Worm (Caenorhabditis elegans): ENCODE data around the gene copb-1.

Gene copb-1

ce11 chrII:3062876-3063275 is 15.7 kb upstream of the copb-1 start:
- TF ChIP-seq sea-2 (GFP tag; IDR thresholded peaks at IDR 0.05) (no peak), pbrm-1 (GFP tag; IDR thresholded peaks at IDR 0.05) (no peak), ceh-27 (GFP tag; optimal IDR thresholded peaks at IDR 0.05) (no peak), efl-1 (GFP tag; optimal IDR thresholded peaks at IDR 0.05) (no peak), hlh-12 (tag; optimal IDR thresholded peaks at IDR 0.05) (no peak), F33H1.4 (GFP tag; IDR thresholded peaks at IDR 0.05) (no peak), him-1 (tag; optimal IDR thresholded peaks at IDR 0.05) (no peak), dpl-1 (GFP tag; optimal IDR thresholded peaks at IDR 0.05) (no peak), F37B4.10 (GFP tag; IDR thresholded peaks at IDR 0.05) (no peak), F57A8.1 (GFP tag; optimal IDR thresholded peaks at IDR 0.05) (no peak), atf-7 (tag; optimal IDR thresholded peaks at IDR 0.05) (no peak), madf-8 (GFP tag; conservative IDR thresholded peaks at IDR 0.05) (no peak), nhr-120 (GFP tag; IDR thresholded peaks at IDR 0.05) (no peak), F10E7.11 (tag; optimal IDR thresholded peaks at IDR 0.05) (no peak), dox-1 (GFP tag; IDR thresholded peaks at IDR 0.05) (no peak), rcor-1 (GFP tag; IDR thresholded peaks at IDR 0.05) (no peak)

ce11 chrII:3063366-3063765 is 15.2 kb upstream of the copb-1 start:
- TF ChIP-seq ceh-100 (GFP tag; IDR thresholded peaks at IDR 0.05): no peak
- no peak for TF ChIP-seq madf-8 (GFP tag; conservative IDR thresholded peaks at IDR 0.05)
- no peak for TF ChIP-seq mel-28 (tag; optimal IDR thresholded peaks at IDR 0.05; ENCODE audit: borderline replicate concordance)
- no peak for TF ChIP-seq chd-7 (tag; optimal IDR thresholded peaks at IDR 0.05)
- TF ChIP-seq akir-1 (GFP tag; optimal IDR thresholded peaks at IDR 0.05): no peak

ce11 chrII:3063984-3064383 is 14.6 kb upstream of the copb-1 start:
- TF ChIP-seq ztf-25 (GFP tag; IDR thresholded peaks at IDR 0.05) (no peak), K12H6.12 (tag; optimal IDR thresholded peaks at IDR 0.05) (no peak), B0019.2 (GFP tag; conservative IDR thresholded peaks at IDR 0.05) (no peak), F57C9.4 (tag; optimal IDR thresholded peaks at IDR 0.05) (no peak), egl-18 (GFP tag; IDR thresholded peaks at IDR 0.05) (no peak), nfyb-1 (GFP tag; IDR thresholded peaks at IDR 0.05) (no peak), Y67H2A.10 (GFP tag; conservative IDR thresholded peaks at IDR 0.05) (no peak), nfya-1 (tag; optimal IDR thresholded peaks at IDR 0.05; ENCODE audit: borderline replicate concordance, insufficient read depth) (no peak), egrh-3 (GFP tag; IDR thresholded peaks at IDR 0.05) (no peak)

- TF ChIP-seq efl-1 (GFP tag; optimal IDR thresholded peaks at IDR 0.05) (no peak), F10E7.11 (tag; optimal IDR thresholded peaks at IDR 0.05) (no peak), nfya-1 (tag; optimal IDR thresholded peaks at IDR 0.05; ENCODE audit: borderline replicate concordance, insufficient read depth) (no peak), B0019.2 (GFP tag; conservative IDR thresholded peaks at IDR 0.05) (no peak), sea-2 (GFP tag; IDR thresholded peaks at IDR 0.05) (no peak), bed-2 (GFP tag; IDR thresholded peaks at IDR 0.05) (no peak)
Observed at ce11 chrII:3064631-3065030, 14.0 kb upstream of the copb-1 start.

ce11 chrII:3065086-3065485 is 13.5 kb upstream of the copb-1 start:
- TF ChIP-seq cebp-1 (GFP tag; IDR thresholded peaks at IDR 0.05) (no peak), cebp-1 (tag; optimal IDR thresholded peaks at IDR 0.05) (no peak), F39B2.1 (GFP tag; IDR thresholded peaks at IDR 0.05) (no peak), dox-1 (GFP tag; IDR thresholded peaks at IDR 0.05) (no peak), rec-8 (tag; optimal IDR thresholded peaks at IDR 0.05) (no peak), pha-4 (tag; optimal IDR thresholded peaks at IDR 0.05) (no peak), lsy-27 (tag; optimal IDR thresholded peaks at IDR 0.05; ENCODE audit: borderline replicate concordance, insufficient read depth) (no peak), F23B12.7 (tag; optimal IDR thresholded peaks at IDR 0.05; ENCODE audit: insufficient read depth) (no peak)

All from whole organism, young adult.